Fruit fly (Drosophila melanogaster) whole organism, embryonic: ENCODE results near the gene CG7963.

ENCODE experiments used
- Abd-B ChIP-seq: fragments of 200-800 bp; sonication (Bioruptor generic); optimal IDR thresholded peaks from 2 replicates; lab custom pipeline; 2018; ENCODE audit warnings: missing biosample characterization, mild to moderate bottlenecking, missing genetic modification characterization, moderate library complexity
- Aef1 ChIP-seq: fragments of 200-800 bp; sonication (Bioruptor generic); IDR thresholded peaks from 3 replicates; pipeline ENCODE4 v1.3.6; 2022; ENCODE audit warnings: missing biosample characterization, missing genetic modification characterization
- Asciz ChIP-seq: fragments of 200-800 bp; sonication (Bioruptor generic); optimal IDR thresholded peaks from 2 replicates; lab custom pipeline; 2017; ENCODE audit warnings: missing biosample characterization, mild to moderate bottlenecking, missing genetic modification characterization, missing genetic modification reagents
- B-H2 ChIP-seq: fragments of 200-800 bp; sonication (Bioruptor generic); optimal IDR thresholded peaks from 2 replicates; lab custom pipeline; 2018; ENCODE audit warnings: missing biosample characterization, mild to moderate bottlenecking, missing genetic modification characterization
- CG10654 ChIP-seq: fragments of 200-800 bp; sonication (Bioruptor generic); optimal IDR thresholded peaks from 2 replicates; lab custom pipeline; 2016; ENCODE audit warnings: missing biosample characterization, missing genetic modification characterization
- CG11093 ChIP-seq: fragments of 200-800 bp; sonication (Bioruptor generic); IDR thresholded peaks from 3 replicates; pipeline ENCODE4 v1.3.6; 2022; ENCODE audit warnings: missing biosample characterization, missing genetic modification characterization
- CG12104 ChIP-seq: fragments of 200-800 bp; sonication (Bioruptor generic); optimal IDR thresholded peaks from 3 replicates; lab custom pipeline; 2016; ENCODE audit warnings: missing biosample characterization, missing genetic modification characterization
- CG12219 ChIP-seq: fragments of 200-800 bp; sonication (Bioruptor generic); optimal IDR thresholded peaks from 3 replicates; lab custom pipeline; 2018; ENCODE audit warnings: missing biosample characterization, mild to moderate bottlenecking, missing genetic modification characterization
- CG12942 ChIP-seq: fragments of 200-800 bp; sonication (Bioruptor generic); optimal IDR thresholded peaks from 3 replicates; lab custom pipeline; 2016; ENCODE audit warnings: missing biosample characterization, missing genetic modification characterization
- CG15479 ChIP-seq: fragments of 200-800 bp; sonication (Bioruptor generic); optimal IDR thresholded peaks from 3 replicates; lab custom pipeline; 2019; ENCODE audit warnings: missing biosample characterization, mild to moderate bottlenecking, missing genetic modification characterization, moderate library complexity
- CG30403 ChIP-seq: fragments of 200-800 bp; sonication (Bioruptor generic); optimal IDR thresholded peaks from 3 replicates; lab custom pipeline; 2016; ENCODE audit warnings: missing biosample characterization, missing genetic modification characterization
- CG34224 ChIP-seq: fragments of 200-800 bp; sonication (Bioruptor generic); IDR thresholded peaks from 3 replicates; pipeline ENCODE4 v1.3.6; 2022; ENCODE audit warnings: missing biosample characterization, missing genetic modification characterization; ENCODE audit not compliant: partially characterized antibody
- CG34422 ChIP-seq: fragments of 200-800 bp; sonication (Bioruptor generic); IDR thresholded peaks from 3 replicates; pipeline ENCODE4 v1.3.6; 2022; ENCODE audit warnings: missing biosample characterization, missing genetic modification characterization
- CG4730 ChIP-seq: fragments of 200-800 bp; sonication (Bioruptor generic); IDR thresholded peaks from 2 replicates; pipeline ENCODE4 v1.3.6; 2022; ENCODE audit warnings: missing biosample characterization, missing genetic modification characterization
- CG6683 ChIP-seq: fragments of 200-800 bp; sonication (Bioruptor generic); optimal IDR thresholded peaks from 2 replicates; lab custom pipeline; 2017; ENCODE audit warnings: missing biosample characterization, mild to moderate bottlenecking, missing genetic modification characterization, missing genetic modification reagents
- CG6689 ChIP-seq: fragments of 200-800 bp; sonication (Bioruptor generic); IDR thresholded peaks from 2 replicates; pipeline ENCODE4 v1.3.6; 2022; ENCODE audit warnings: missing biosample characterization, missing genetic modification characterization
- CG7271 ChIP-seq: fragments of 200-800 bp; sonication (Bioruptor generic); optimal IDR thresholded peaks from 2 replicates; lab custom pipeline; 2018; ENCODE audit warnings: missing biosample characterization, mild to moderate bottlenecking, missing genetic modification characterization, moderate library complexity
- CG7928 ChIP-seq: fragments of 200-800 bp; sonication (Bioruptor generic); optimal IDR thresholded peaks from 2 replicates; lab custom pipeline; 2017; ENCODE audit warnings: missing biosample characterization, mild to moderate bottlenecking, missing genetic modification characterization
- Camta ChIP-seq: fragments of 200-800 bp; sonication (Bioruptor generic); optimal IDR thresholded peaks from 2 replicates; lab custom pipeline; 2016; ENCODE audit warnings: missing biosample characterization, missing genetic modification characterization
- CoRest ChIP-seq: fragments of 200-800 bp; sonication (Bioruptor generic); optimal IDR thresholded peaks from 3 replicates; lab custom pipeline; 2018; ENCODE audit warnings: missing biosample characterization, mild to moderate bottlenecking, missing genetic modification characterization, moderate library complexity
- Dll ChIP-seq: fragments of 200-800 bp; sonication (Bioruptor generic); IDR thresholded peaks from 4 replicates; pipeline ENCODE4 v1.3.6; 2022; ENCODE audit warnings: missing biosample characterization, missing genetic modification characterization; ENCODE audit not compliant: partially characterized antibody
- Ets65A ChIP-seq: fragments of 200-800 bp; sonication (Bioruptor generic); peaks from one replicate; lab custom pipeline; 2016; ENCODE audit warnings: missing biosample characterization, missing genetic modification characterization
- Gsc ChIP-seq: fragments of 200-800 bp; sonication (Bioruptor generic); IDR thresholded peaks from 2 replicates; pipeline ENCODE4 v1.3.6; 2022; ENCODE audit warnings: missing biosample characterization, missing genetic modification characterization
- H2.0 ChIP-seq: fragments of 200-800 bp; sonication (Bioruptor generic); IDR thresholded peaks from 2 replicates; pipeline ENCODE4 v1.3.6; 2022; ENCODE audit warnings: missing biosample characterization, missing genetic modification characterization
- HLH54F ChIP-seq: fragments of 200-800 bp; sonication (Bioruptor generic); optimal IDR thresholded peaks from 3 replicates; lab custom pipeline; 2016; ENCODE audit warnings: missing biosample characterization, missing genetic modification characterization
- HmgZ ChIP-seq: fragments of 200-800 bp; sonication (Bioruptor generic); optimal IDR thresholded peaks from 2 replicates; lab custom pipeline; 2018; ENCODE audit warnings: missing biosample characterization, mild to moderate bottlenecking, missing genetic modification characterization
- NC2β ChIP-seq: fragments of 200-800 bp; sonication (Bioruptor generic); optimal IDR thresholded peaks from 2 replicates; lab custom pipeline; 2016; ENCODE audit warnings: missing biosample characterization, missing genetic modification characterization
- NFAT ChIP-seq: fragments of 200-800 bp; sonication (Bioruptor generic); IDR thresholded peaks from 2 replicates; pipeline ENCODE4 v1.3.6; 2022; ENCODE audit warnings: missing biosample characterization, missing genetic modification characterization
- PHDP ChIP-seq: fragments of 200-800 bp; sonication (Bioruptor generic); optimal IDR thresholded peaks from 3 replicates; lab custom pipeline; 2018; ENCODE audit warnings: missing biosample characterization, mild to moderate bottlenecking, missing genetic modification characterization, moderate library complexity
- Rx ChIP-seq: fragments of 200-800 bp; sonication (Bioruptor generic); IDR thresholded peaks from 2 replicates; pipeline ENCODE4 v1.3.6; 2022; ENCODE audit warnings: missing biosample characterization, missing genetic modification characterization
- Xbp1 ChIP-seq: fragments of 200-800 bp; sonication (Bioruptor generic); optimal IDR thresholded peaks from 3 replicates; lab custom pipeline; 2016; ENCODE audit warnings: missing biosample characterization, mild to moderate bottlenecking, missing genetic modification characterization
- az2 ChIP-seq: fragments of 200-800 bp; sonication (Bioruptor generic); optimal IDR thresholded peaks from 3 replicates; lab custom pipeline; 2016; ENCODE audit warnings: missing biosample characterization, missing genetic modification characterization
- bowl ChIP-seq: fragments of 200-800 bp; sonication (Bioruptor generic); IDR thresholded peaks from 2 replicates; pipeline ENCODE4 v1.3.6; 2022; ENCODE audit warnings: missing biosample characterization, missing genetic modification characterization
- chif ChIP-seq, 2 experiments: fragments of 200-800 bp; sonication (Bioruptor generic); optimal IDR thresholded peaks; 3 replicates each; lab custom pipeline; 2016; ENCODE audit warnings: missing biosample characterization in 2 of 2, missing genetic modification characterization in 2 of 2
- ci ChIP-seq: fragments of 200-800 bp; sonication (Bioruptor generic); IDR thresholded peaks from 3 replicates; pipeline ENCODE4 v1.3.6; 2022; ENCODE audit warnings: missing biosample characterization, missing genetic modification characterization
- da ChIP-seq: fragments of 200-800 bp; sonication (Bioruptor generic); optimal IDR thresholded peaks from 2 replicates; lab custom pipeline; 2016; ENCODE audit warnings: missing biosample characterization, missing genetic modification characterization
- dan ChIP-seq: fragments of 200-800 bp; sonication (Bioruptor generic); IDR thresholded peaks from 2 replicates; pipeline ENCODE4 v1.3.6; 2022; ENCODE audit warnings: missing biosample characterization, missing genetic modification characterization
- fd96Cb ChIP-seq: fragments of 200-800 bp; sonication (Bioruptor generic); optimal IDR thresholded peaks from 2 replicates; lab custom pipeline; 2018; ENCODE audit warnings: missing biosample characterization, mild to moderate bottlenecking, missing genetic modification characterization, moderate library complexity
- gce ChIP-seq: fragments of 200-800 bp; sonication (Bioruptor generic); IDR thresholded peaks from 3 replicates; pipeline ENCODE4 v1.3.6; 2022; ENCODE audit warnings: missing biosample characterization, missing genetic modification characterization
- gfzf ChIP-seq: fragments of 200-800 bp; sonication (Bioruptor generic); optimal IDR thresholded peaks from 2 replicates; lab custom pipeline; 2016; ENCODE audit warnings: missing biosample characterization, mild to moderate bottlenecking, missing genetic modification characterization, moderate library complexity
- gt ChIP-seq: fragments of 200-800 bp; sonication (Bioruptor generic); IDR thresholded peaks from 2 replicates; pipeline ENCODE4 v1.3.6; 2022; ENCODE audit warnings: missing biosample characterization, missing genetic modification characterization
- hbn ChIP-seq: fragments of 200-800 bp; sonication (Bioruptor generic); IDR thresholded peaks from 2 replicates; pipeline ENCODE4 v1.3.6; 2022; ENCODE audit warnings: missing biosample characterization, missing genetic modification characterization; ENCODE audit not compliant: partially characterized antibody
- mirr ChIP-seq: fragments of 200-800 bp; sonication (Bioruptor generic); optimal IDR thresholded peaks from 3 replicates; lab custom pipeline; 2018; ENCODE audit warnings: missing biosample characterization, mild to moderate bottlenecking, missing genetic modification characterization
- otp ChIP-seq: fragments of 200-800 bp; sonication (Bioruptor generic); IDR thresholded peaks from 3 replicates; pipeline ENCODE4, ENCODE4 v1.3.6; 2022; ENCODE audit warnings: missing biosample characterization, missing genetic modification characterization
- slp2 ChIP-seq: fragments of 200-800 bp; sonication (Bioruptor generic); optimal IDR thresholded peaks from 2 replicates; lab custom pipeline; 2016; ENCODE audit warnings: missing biosample characterization, missing genetic modification characterization
- trh ChIP-seq: fragments of 200-800 bp; sonication (Bioruptor generic); optimal IDR thresholded peaks from 2 replicates; lab custom pipeline; 2016; ENCODE audit warnings: missing biosample characterization, missing genetic modification characterization
- twi ChIP-seq: fragments of 200-800 bp; optimal IDR thresholded peaks from 2 replicates; lab custom pipeline; 2019; ENCODE audit warnings: missing biosample characterization, mild to moderate bottlenecking, missing genetic modification characterization, moderate library complexity
- tx ChIP-seq: fragments of 200-800 bp; sonication (Bioruptor generic); optimal IDR thresholded peaks from 2 replicates; lab custom pipeline; 2016; ENCODE audit warnings: missing biosample characterization, missing genetic modification characterization
- vfl ChIP-seq: fragments of 200-800 bp; sonication (Bioruptor generic); optimal IDR thresholded peaks from 2 replicates; lab custom pipeline; 2016; ENCODE audit warnings: missing biosample characterization, missing genetic modification characterization
- wdn ChIP-seq: fragments of 200-800 bp; sonication (Bioruptor generic); IDR thresholded peaks from 2 replicates; pipeline ENCODE4 v1.3.6; 2022; ENCODE audit warnings: missing biosample characterization, missing genetic modification characterization
- wek ChIP-seq: fragments of 200-800 bp; sonication (Bioruptor generic); optimal IDR thresholded peaks from 3 replicates; lab custom pipeline; 2018; ENCODE audit warnings: missing biosample characterization, mild to moderate bottlenecking, missing genetic modification characterization, moderate library complexity

The CG7963 gene

DNA sequence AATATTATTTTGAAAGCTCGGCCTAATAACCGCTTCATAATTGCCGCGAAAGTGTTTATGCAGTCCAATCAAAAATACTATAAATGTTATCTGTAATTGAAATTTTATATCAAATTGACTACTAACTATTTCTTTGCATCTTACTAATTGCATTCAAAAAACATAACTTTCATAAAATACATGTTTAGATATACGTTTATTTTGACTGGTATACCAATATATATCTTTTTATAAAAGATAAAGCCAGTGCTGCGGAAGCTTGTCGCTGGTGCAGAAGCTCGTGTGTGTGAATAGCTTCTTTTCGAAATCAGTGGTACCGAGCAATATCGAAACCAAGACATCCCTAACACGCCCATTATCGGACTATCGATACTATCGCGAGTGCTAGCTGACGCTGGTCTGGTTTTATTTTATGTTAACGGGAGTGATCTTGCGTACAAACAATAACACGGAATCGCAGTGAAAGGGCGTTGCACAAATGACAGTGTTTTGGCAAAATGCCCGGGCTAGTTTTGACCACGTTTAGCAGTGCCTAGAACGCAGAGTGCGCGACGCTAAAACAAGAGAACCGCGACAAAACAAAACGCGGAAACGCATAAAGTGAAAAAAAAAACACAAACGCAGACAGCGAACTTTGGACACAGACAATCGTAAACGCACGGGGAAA, 13.0 kb upstream of the CG7963 start, which contains the start of gene Atg13 (continued):
- no peak for TF ChIP-seq CG4730 (GFP tag; lab: Robert Waterston, UW)
- peak; percentile 57 for TF ChIP-seq wek
- TF ChIP-seq gce (GFP tag; lab: Robert Waterston, UW): no peak
- no peak for TF ChIP-seq H2.0 (GFP tag; lab: Robert Waterston, UW)
- no peak for TF ChIP-seq CG10654 (GFP tag; lab: Kevin White, UChicago)
- no peak for TF ChIP-seq CG6683 (GFP tag; lab: Kevin White, UChicago)
- TF ChIP-seq az2 (GFP tag; lab: Kevin White, UChicago): peak; percentile 16
- no peak for TF ChIP-seq CG7928 (GFP tag; lab: Kevin White, UChicago)
- no peak for TF ChIP-seq gt (GFP tag; lab: Robert Waterston, UW)
- no peak for TF ChIP-seq da
- no peak for TF ChIP-seq wdn
- peak; percentile 39; the same call in 1 of the 3 replicates for TF ChIP-seq ci
- peak; percentile 70 for TF ChIP-seq CoRest (tag; lab: Kevin White, UChicago)
- TF ChIP-seq dan (GFP tag; lab: Robert Waterston, UW): no peak
- TF ChIP-seq hbn: peak; percentile 43; the same call in 1 of the 2 replicates
- TF ChIP-seq gfzf: no peak
- TF ChIP-seq HmgZ (tag; lab: Kevin White, UChicago): no peak
- no peak for TF ChIP-seq CG15479 (GFP tag; lab: Kevin White, UChicago)
- peak; percentile 84 for TF ChIP-seq Ets65A (GFP tag; lab: Kevin White, UChicago)
- TF ChIP-seq trh (GFP tag; lab: Kevin White, UChicago): no peak
- peak; percentile 6; the same call in 1 of the 3 replicates for TF ChIP-seq CG34422 (GFP tag; lab: Robert Waterston, UW)
- no peak for TF ChIP-seq otp (GFP tag; lab: Robert Waterston, UW)
- no peak for TF ChIP-seq CG12942 (GFP tag; lab: Kevin White, UChicago)
- peak; percentile 34; the same call in 1 of the 3 replicates for TF ChIP-seq Aef1 (GFP tag; lab: Robert Waterston, UW)
- no peak for TF ChIP-seq fd96Cb (tag; lab: Kevin White, UChicago)
- peak; percentile 5 for TF ChIP-seq Camta (GFP tag; lab: Kevin White, UChicago)
- TF ChIP-seq CG34224: peak; percentile 68
- TF ChIP-seq HLH54F: peak; percentile 15
- TF ChIP-seq vfl: no peak
- TF ChIP-seq Xbp1 (GFP tag; lab: Kevin White, UChicago): peak; percentile 72
- no peak for TF ChIP-seq CG7271
- TF ChIP-seq CG30403 (GFP tag; lab: Kevin White, UChicago): peak; percentile 65
- no peak for TF ChIP-seq tx
- TF ChIP-seq CG12219 (GFP tag; lab: Kevin White, UChicago): no peak
- TF ChIP-seq slp2: no peak
- TF ChIP-seq CG12104 (GFP tag; lab: Kevin White, UChicago): peak; percentile 11
- TF ChIP-seq bowl: no peak
- peak in 1 of 2 experiments; percentile 38 for TF ChIP-seq chif (GFP tag; optimal IDR thresholded peaks at IDR 0.05; lab: Kevin White, UChicago)
- no peak for TF ChIP-seq mirr (GFP tag; lab: Kevin White, UChicago)
- no peak for TF ChIP-seq CG6689 (GFP tag; lab: Robert Waterston, UW)
- peak; percentile 6 for TF ChIP-seq twi (tag; lab: Kevin White, UChicago)
- no peak for TF ChIP-seq NC2β (GFP tag; lab: Kevin White, UChicago)
- peak; percentile 69 for TF ChIP-seq Dll (GFP tag; lab: Robert Waterston, UW)
- TF ChIP-seq Abd-B (GFP tag; lab: Kevin White, UChicago): peak; percentile 54
- TF ChIP-seq Asciz (GFP tag; lab: Kevin White, UChicago): no peak
- TF ChIP-seq CG11093 (GFP tag; lab: Robert Waterston, UW): no peak
- TF ChIP-seq B-H2: peak; percentile 25
- no peak for TF ChIP-seq Gsc (GFP tag; lab: Robert Waterston, UW)
- TF ChIP-seq NFAT (GFP tag; lab: Robert Waterston, UW): peak; percentile 51; the same call in 1 of the 2 replicates
- TF ChIP-seq PHDP: no peak
- TF ChIP-seq Rx (GFP tag; lab: Robert Waterston, UW): no peak
